Fruit fly (Drosophila melanogaster): ENCODE measurements around the gene CG13455.

The CG13455 gene

DNA sequence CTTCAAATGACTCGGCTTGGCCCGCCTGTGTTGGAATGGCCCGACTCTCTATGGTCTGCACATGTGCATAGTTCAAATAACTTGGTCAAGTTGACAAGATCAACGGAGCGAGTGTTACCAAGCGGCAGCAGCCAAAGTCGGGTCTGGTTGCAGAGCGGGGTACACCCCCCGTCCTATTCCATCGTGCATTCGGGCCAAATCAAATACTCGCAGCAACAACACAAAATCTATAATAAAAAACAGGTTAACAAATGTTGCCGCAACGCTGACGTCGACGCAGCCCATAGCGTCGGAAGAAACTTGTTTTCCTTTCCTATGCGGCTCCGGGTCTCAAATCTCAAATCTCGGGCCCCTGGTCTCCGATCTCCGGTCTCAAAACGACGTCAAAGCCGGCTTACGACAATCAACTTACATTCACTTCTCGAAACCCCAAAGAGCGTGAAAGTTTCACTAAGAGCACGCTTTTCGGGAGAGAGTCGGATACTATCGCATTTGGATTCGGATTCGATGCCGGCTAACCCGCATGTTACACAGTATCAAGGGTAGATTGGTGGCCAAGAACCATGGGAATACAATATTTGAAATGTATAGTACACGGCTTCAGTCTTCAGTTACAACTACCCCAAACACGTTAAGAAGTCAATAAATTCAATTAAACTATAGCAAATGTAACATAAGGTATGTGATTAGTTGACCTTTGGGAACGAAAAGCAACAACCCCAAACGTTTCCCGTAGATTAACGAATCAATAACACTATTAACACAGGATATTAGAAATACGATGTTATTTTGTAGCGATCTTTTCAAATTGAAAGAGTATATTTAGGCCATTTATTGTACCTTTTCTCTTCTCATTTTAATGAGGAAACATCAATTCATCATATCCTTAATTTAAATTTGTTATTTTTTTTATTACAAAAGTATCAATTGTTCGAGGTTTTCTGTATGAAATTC is 38.2 kb downstream of the CG13455 start (continued):
- TF ChIP-seq Eip75B (GFP tag; optimal IDR thresholded peaks at IDR 0.05) (peak; percentile 76), Eip78C (GFP tag) (peak; percentile 95), Sox15 (GFP tag; optimal IDR thresholded peaks at IDR 0.05) (peak; percentile 76), Blimp-1 (GFP tag; optimal IDR thresholded peaks at IDR 0.05) (peak; percentile 34), CG31627 (GFP tag; optimal IDR thresholded peaks at IDR 0.05) (peak; percentile 79), Hr38 (GFP tag; optimal IDR thresholded peaks at IDR 0.05) (no peak), Smox (GFP tag; optimal IDR thresholded peaks at IDR 0.05) (peak; percentile 80), CG7368 (GFP tag; optimal IDR thresholded peaks at IDR 0.05) (peak; percentile 44), ss (GFP tag; optimal IDR thresholded peaks at IDR 0.05) (peak; percentile 57 to 75), CG11294 (GFP tag; IDR thresholded peaks at IDR 0.05) (peak; percentile 37; the same call in 1 of the 2 replicates), CG6808 (GFP tag; optimal IDR thresholded peaks at IDR 0.05) (peak; percentile 78), vri (GFP tag; optimal IDR thresholded peaks at IDR 0.05) (peak; percentile 24), esn (GFP tag; optimal IDR thresholded peaks at IDR 0.05) (peak; percentile 87), lz (GFP tag; optimal IDR thresholded peaks at IDR 0.05) (peak; percentile 79), Met (GFP tag; optimal IDR thresholded peaks at IDR 0.05) (peak; percentile 75), CG10631 (GFP tag; optimal IDR thresholded peaks at IDR 0.05) (peak; percentile 80), eg (GFP tag; IDR thresholded peaks at IDR 0.05) (peak; percentile 30; the same call in 1 of the 3 replicates), topi (GFP tag; optimal IDR thresholded peaks at IDR 0.05) (peak; percentile 83), CG15336 (GFP tag; IDR thresholded peaks at IDR 0.05) (peak; percentile 28; the same call in 1 of the 2 replicates), CG3032 (tag; optimal IDR thresholded peaks at IDR 0.05) (peak; percentile 71), Hr4 (GFP tag; optimal IDR thresholded peaks at IDR 0.05) (peak; percentile 79), CG6163 (GFP tag; IDR thresholded peaks at IDR 0.05) (peak; percentile 8; the same call in 1 of the 3 replicates), Hr39 (GFP tag; optimal IDR thresholded peaks at IDR 0.05) (peak; percentile 81), CG10669 (GFP tag; optimal IDR thresholded peaks at IDR 0.05) (peak; percentile 60), salr (GFP tag; optimal IDR thresholded peaks at IDR 0.05) (peak; percentile 19 to 86), Eip93F (GFP tag; optimal IDR thresholded peaks at IDR 0.05) (no peak), OdsH (GFP tag; optimal IDR thresholded peaks at IDR 0.05) (peak; percentile 81), CG16779 (tag; optimal IDR thresholded peaks at IDR 0.05) (peak; percentile 68), CG4318 (GFP tag; optimal IDR thresholded peaks at IDR 0.05) (peak; percentile 60)

DNA sequence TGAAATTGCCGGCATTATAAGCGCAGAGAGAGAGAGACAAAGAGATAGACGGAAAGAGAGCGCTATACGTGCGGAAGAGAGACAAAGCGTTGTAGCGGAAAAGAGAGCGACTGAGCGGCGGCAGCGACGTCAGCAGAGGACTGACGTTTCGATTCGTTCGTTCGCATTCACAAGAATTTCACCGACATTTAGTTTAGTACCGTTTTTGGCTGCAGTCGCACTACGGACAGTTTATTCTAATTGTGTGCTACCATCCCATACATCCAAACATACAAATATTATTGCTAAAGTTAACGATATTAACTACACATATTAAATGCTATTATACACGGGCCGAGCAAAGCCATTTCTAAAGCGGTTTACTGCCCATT is 38.8 kb downstream of the CG13455 start, which contains the start of gene CrebA:
Gene CrebA (plus strand): TSS at position 168 of the 371 bp plus-strand sequence.
- no peak for TF ChIP-seq Blimp-1 (GFP tag; optimal IDR thresholded peaks at IDR 0.05)
- no peak for TF ChIP-seq CG16779 (tag; optimal IDR thresholded peaks at IDR 0.05)
- TF ChIP-seq Lpt (GFP tag; optimal IDR thresholded peaks at IDR 0.05): no peak
- peak; percentile 17 for TF ChIP-seq CG1621 (tag; optimal IDR thresholded peaks at IDR 0.05)
- peak; percentile 13; the same call in 2 of the 3 replicates for TF ChIP-seq eg (GFP tag; IDR thresholded peaks at IDR 0.05)
- no peak for TF ChIP-seq Hr4 (GFP tag; optimal IDR thresholded peaks at IDR 0.05)
- TF ChIP-seq CG6163 (GFP tag; IDR thresholded peaks at IDR 0.05): peak; percentile 18; the same call in 1 of the 3 replicates
- no peak for TF ChIP-seq lz (GFP tag; optimal IDR thresholded peaks at IDR 0.05)

DNA sequence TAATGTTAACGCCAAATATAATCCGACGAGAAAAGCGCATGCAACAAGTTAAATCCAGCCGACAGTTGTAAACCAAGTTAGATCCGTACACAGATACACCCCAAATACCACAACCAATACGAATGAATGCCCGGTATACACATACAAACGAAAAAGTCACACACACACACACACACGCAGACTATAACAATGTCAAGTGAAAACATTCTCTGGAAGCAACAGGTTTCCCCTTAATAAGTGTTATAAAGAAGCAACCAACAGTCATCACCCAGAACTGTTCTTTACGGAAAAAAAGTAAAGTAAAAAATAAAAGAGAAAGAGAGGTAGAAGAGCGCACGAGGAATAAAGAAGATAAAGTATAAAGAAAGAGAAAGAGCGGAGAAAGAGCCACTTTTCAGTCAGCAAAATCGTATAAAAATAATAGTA is 39.4 kb downstream of the CG13455 start:
- TF ChIP-seq CG1621 (tag; optimal IDR thresholded peaks at IDR 0.05) (peak; percentile 3), Eip93F (GFP tag; optimal IDR thresholded peaks at IDR 0.05) (peak; percentile 23), CG6854 (GFP tag; optimal IDR thresholded peaks at IDR 0.05) (no peak), CG10669 (GFP tag; optimal IDR thresholded peaks at IDR 0.05) (no peak), CG10631 (GFP tag; optimal IDR thresholded peaks at IDR 0.05) (no peak), Hr38 (GFP tag; optimal IDR thresholded peaks at IDR 0.05) (no peak), CG16779 (tag; optimal IDR thresholded peaks at IDR 0.05) (no peak), CG7368 (GFP tag; optimal IDR thresholded peaks at IDR 0.05) (no peak), Met (GFP tag; optimal IDR thresholded peaks at IDR 0.05) (no peak), esn (GFP tag; optimal IDR thresholded peaks at IDR 0.05) (no peak), CG3919 (GFP tag; optimal IDR thresholded peaks at IDR 0.05) (no peak), CG8319 (GFP tag; optimal IDR thresholded peaks at IDR 0.05) (no peak), achi (GFP tag; optimal IDR thresholded peaks at IDR 0.05) (no peak), CG15336 (GFP tag; IDR thresholded peaks at IDR 0.05) (no peak), Ets96B (tag; optimal IDR thresholded peaks at IDR 0.05) (no peak), Eip78C (GFP tag) (peak; percentile 29), fkh (GFP tag; optimal IDR thresholded peaks at IDR 0.05) (no peak), pdm3 (GFP tag; optimal IDR thresholded peaks at IDR 0.05) (no peak), dsx (GFP tag; optimal IDR thresholded peaks at IDR 0.05; ENCODE audit: poor library complexity, severe bottlenecking) (peak; percentile 83), svp (GFP tag) (no peak), net (GFP tag; optimal IDR thresholded peaks at IDR 0.05) (no peak), Blimp-1 (GFP tag; optimal IDR thresholded peaks at IDR 0.05) (peak; percentile 8), CG31627 (GFP tag; optimal IDR thresholded peaks at IDR 0.05) (no peak), salr (GFP tag; optimal IDR thresholded peaks at IDR 0.05) (no peak), CG6163 (GFP tag; IDR thresholded peaks at IDR 0.05) (peak; percentile 7; the same call in 1 of the 3 replicates), CG9139 (GFP tag; optimal IDR thresholded peaks at IDR 0.05) (no peak), CG8119 (GFP tag; IDR thresholded peaks at IDR 0.05) (0 out of 3 replicates have a peak, but pooled peaks have one; percentile 18)

Measured in whole organism, prepupa.